Worm (Caenorhabditis elegans): ENCODE data around the gene T04C9.1.

ce11 chrIII:5945865-5946264 lies 47.1 kb upstream of the T04C9.1 start, which contains the start of gene F25B5.5:
- TF ChIP-seq ama-1 (optimal IDR thresholded peaks at IDR 0.05) (no peak), unc-62 (GFP tag; optimal IDR thresholded peaks at IDR 0.05) (no peak), ceh-82 (tag; optimal IDR thresholded peaks at IDR 0.05) (no peak), skn-1 (tag; optimal IDR thresholded peaks at IDR 0.05) (no peak), snpc-4 (tag; optimal IDR thresholded peaks at IDR 0.05) (no peak), nhr-10 (tag; optimal IDR thresholded peaks at IDR 0.05) (no peak), nhr-11 (tag; optimal IDR thresholded peaks at IDR 0.05) (no peak), nhr-237 (tag; optimal IDR thresholded peaks at IDR 0.05) (no peak), mdl-1 (tag; optimal IDR thresholded peaks at IDR 0.05) (no peak), aly-2 (tag; optimal IDR thresholded peaks at IDR 0.05) (no peak), zag-1 (tag; optimal IDR thresholded peaks at IDR 0.05) (no peak), elt-3 (tag; optimal IDR thresholded peaks at IDR 0.05) (no peak), sma-3 (GFP tag; optimal IDR thresholded peaks at IDR 0.05) (peak; percentile 12)
